Worm (Caenorhabditis elegans) whole organism, young adult: Measurements from ENCODE around the gene lron-5.

ENCODE experiments used
- B0261.1 ChIP-seq: sonication (generic microtip); optimal IDR thresholded peaks from 2 replicates; lab custom pipeline; 2016; ENCODE audit warnings: mild to moderate bottlenecking, missing genetic modification characterization, moderate library complexity, missing compliant biosample characterization
- F39B2.1 ChIP-seq: fragments of 200-800 bp; sonication (Bioruptor generic); IDR thresholded peaks from 2 replicates; pipeline ENCODE4 v1.3.6; 2022; ENCODE audit warnings: missing genetic modification reagents, missing genetic modification characterization, missing compliant biosample characterization
- Y79H2A.3 ChIP-seq: fragments of 200-800 bp; sonication (Bioruptor generic); conservative IDR thresholded peaks from 2 replicates; pipeline ENCODE4 v1.3.6; 2022; ENCODE audit warnings: missing genetic modification reagents, missing genetic modification characterization, missing compliant biosample characterization
- ama-1 ChIP-seq, 3 experiments: fragments of 150-350 bp in 1 of 3; sonication (generic microtip) in 2 of 3; optimal IDR thresholded peaks; 2 replicates each; lab custom pipeline; 2014 to 2018; ENCODE audit warnings: missing biosample characterization in 2 of 3, missing genetic modification characterization in 2 of 3, missing genetic modification reagents in 2 of 3
- attf-5 ChIP-seq: fragments of 200-800 bp; sonication (Bioruptor generic); optimal IDR thresholded peaks from 2 replicates; lab custom pipeline; 2018; ENCODE audit warnings: mild to moderate bottlenecking, missing genetic modification characterization, missing compliant biosample characterization
- mcd-1 ChIP-seq: fragments of 200-800 bp; sonication (Bioruptor generic); IDR thresholded peaks from 2 replicates; pipeline ENCODE4 v1.3.6; 2022; ENCODE audit warnings: missing genetic modification reagents, missing genetic modification characterization, missing compliant biosample characterization
- nfya-1 ChIP-seq: sonication (generic microtip); optimal IDR thresholded peaks from 2 replicates; lab custom pipeline; 2017; ENCODE audit warnings: antibody characterized with exemption, missing compliant biosample characterization, missing genetic modification characterization, borderline replicate concordance; ENCODE audit not compliant: insufficient read depth
- nfyb-1 ChIP-seq: fragments of 200-800 bp; sonication (Bioruptor generic); IDR thresholded peaks from 2 replicates; pipeline ENCODE4 v1.3.6; 2022; ENCODE audit warnings: missing genetic modification reagents, missing genetic modification characterization, missing compliant biosample characterization
- nhr-80 ChIP-seq: sonication (generic microtip); optimal IDR thresholded peaks from 2 replicates; lab custom pipeline; 2016; ENCODE audit warnings: missing genetic modification characterization, missing compliant biosample characterization
- rcor-1 ChIP-seq: fragments of 200-800 bp; sonication (Bioruptor generic); IDR thresholded peaks from 2 replicates; pipeline ENCODE4 v1.3.6; 2022; ENCODE audit warnings: missing genetic modification reagents, missing genetic modification characterization, missing compliant biosample characterization
- snpc-3.4 ChIP-seq: sonication (generic microtip); optimal IDR thresholded peaks from 2 replicates; lab custom pipeline; 2017; ENCODE audit warnings: missing genetic modification characterization, mild to moderate bottlenecking, missing compliant biosample characterization, antibody characterized with exemption, moderate library complexity, missing genotype, missing genetic modification reagents
- ztf-6 ChIP-seq: fragments of 200-800 bp; sonication (Bioruptor generic); IDR thresholded peaks from 2 replicates; pipeline ENCODE4 v1.3.6; 2022; ENCODE audit warnings: missing genetic modification reagents, missing genetic modification characterization, missing compliant biosample characterization

- TF ChIP-seq nfyb-1 (no peak), ztf-6 (GFP tag; lab: Robert Waterston, UW) (no peak), F39B2.1 (GFP tag; lab: Robert Waterston, UW) (no peak), ama-1 (optimal IDR thresholded peaks at IDR 0.05; lab: Kevin White, UChicago) (no peak), ama-1 (GFP tag; optimal IDR thresholded peaks at IDR 0.05; lab: Kevin White, UChicago) (no peak), Y79H2A.3 (GFP tag; lab: Robert Waterston, UW) (no peak), mcd-1 (GFP tag; lab: Robert Waterston, UW) (no peak), attf-5 (GFP tag; lab: Kevin White, UChicago) (no peak), nfya-1 (no peak), snpc-3.4 (tag; lab: Kevin White, UChicago) (no peak), B0261.1 (tag; lab: Kevin White, UChicago) (no peak), rcor-1 (no peak), nhr-80 (tag; lab: Kevin White, UChicago) (no peak)
Measured at ce11 chrIII:4581495-4581894, 41.3 kb upstream of the lron-5 start, which contains the start of gene F35G12.12.
